Fruit fly (Drosophila melanogaster) whole organism, embryonic: ENCODE results near the gene CG6441.
A peak's percentile ranks its signal among the peaks of the same experiment; 100 is the strongest.

Experiments
- Ada2b ChIP-seq: fragments of 200-800 bp; sonication (Bioruptor generic); IDR thresholded peaks from 2 replicates; pipeline ENCODE4 v1.3.6; 2022; ENCODE audit warnings: missing biosample characterization, missing genetic modification characterization
- Atf6 ChIP-seq: fragments of 200-800 bp; sonication (Bioruptor generic); IDR thresholded peaks from 2 replicates; pipeline ENCODE4 v1.3.6; 2022; ENCODE audit warnings: missing biosample characterization, missing genetic modification characterization
- CG10321 ChIP-seq: fragments of 200-800 bp; sonication (Bioruptor generic); IDR thresholded peaks from 2 replicates; pipeline ENCODE4 v1.3.6; 2022; ENCODE audit warnings: missing biosample characterization, missing genetic modification characterization
- CG10654 ChIP-seq: fragments of 200-800 bp; sonication (Bioruptor generic); optimal IDR thresholded peaks from 2 replicates; lab custom pipeline; 2016; ENCODE audit warnings: missing biosample characterization, missing genetic modification characterization
- CG11247 ChIP-seq: fragments of 200-800 bp; sonication (Bioruptor generic); IDR thresholded peaks from 2 replicates; pipeline ENCODE4 v1.3.6; 2022; ENCODE audit warnings: missing biosample characterization, missing genetic modification characterization
- CG11398 ChIP-seq: fragments of 200-800 bp; sonication (Bioruptor generic); optimal IDR thresholded peaks from 2 replicates; lab custom pipeline; 2016; ENCODE audit warnings: missing biosample characterization, missing genetic modification characterization
- CG12391 ChIP-seq: fragments of 200-800 bp; sonication (Bioruptor generic); optimal IDR thresholded peaks from 3 replicates; lab custom pipeline; 2018; ENCODE audit warnings: missing biosample characterization, mild to moderate bottlenecking, missing genetic modification characterization, moderate library complexity
- CG12744 ChIP-seq: fragments of 200-800 bp; sonication (Bioruptor generic); optimal IDR thresholded peaks from 2 replicates; lab custom pipeline; 2016; ENCODE audit warnings: missing biosample characterization, missing genetic modification characterization
- CG15011 ChIP-seq: fragments of 200-800 bp; sonication (Bioruptor generic); optimal IDR thresholded peaks from 3 replicates; lab custom pipeline; 2018; ENCODE audit warnings: missing biosample characterization, mild to moderate bottlenecking, missing genetic modification characterization
- CG15269 ChIP-seq: fragments of 200-800 bp; sonication (Bioruptor generic); optimal IDR thresholded peaks from 2 replicates; lab custom pipeline; 2018; ENCODE audit warnings: missing biosample characterization, mild to moderate bottlenecking, missing genetic modification characterization, moderate library complexity
- CG3838 ChIP-seq: fragments of 200-800 bp; sonication (Bioruptor generic); optimal IDR thresholded peaks from 3 replicates; lab custom pipeline; 2016; ENCODE audit warnings: missing biosample characterization, missing genetic modification characterization
- CG6791 ChIP-seq: fragments of 200-800 bp; sonication (Bioruptor generic); IDR thresholded peaks from 3 replicates; pipeline ENCODE4 v1.3.6; 2022; ENCODE audit warnings: missing biosample characterization, missing genetic modification characterization; ENCODE audit not compliant: partially characterized antibody
- CG8944 ChIP-seq: fragments of 200-800 bp; sonication (Bioruptor generic); optimal IDR thresholded peaks from 3 replicates; lab custom pipeline; 2016; ENCODE audit warnings: missing biosample characterization, missing genetic modification characterization
- Dfd ChIP-seq, 2 experiments: fragments of >200 bp; optimal IDR thresholded peaks; 2 replicates each; lab custom pipeline; 2017; ENCODE audit warnings: missing biosample characterization in 2 of 2, missing genetic modification characterization in 2 of 2
- Dip3 ChIP-seq: fragments of 200-800 bp; sonication (Bioruptor generic); optimal IDR thresholded peaks from 3 replicates; lab custom pipeline; 2016; ENCODE audit warnings: missing biosample characterization, missing genetic modification characterization
- E2f1 ChIP-seq: fragments of 200-800 bp; sonication (Bioruptor generic); IDR thresholded peaks from 2 replicates; pipeline ENCODE4 v1.3.6; 2022; ENCODE audit warnings: missing biosample characterization, missing genetic modification characterization
- HLH4C ChIP-seq: fragments of 200-800 bp; sonication (Bioruptor generic); IDR thresholded peaks from 3 replicates; pipeline ENCODE4 v1.3.6; 2022; ENCODE audit warnings: missing biosample characterization, missing genetic modification characterization; ENCODE audit not compliant: partially characterized antibody
- Hand ChIP-seq: fragments of 200-800 bp; sonication (Bioruptor generic); optimal IDR thresholded peaks from 2 replicates; lab custom pipeline; 2017; ENCODE audit warnings: mild to moderate bottlenecking, missing biosample characterization, missing genetic modification reagents, missing genetic modification characterization
- Hr51 ChIP-seq, 2 experiments: fragments of 200-800 bp; sonication (Bioruptor generic); optimal IDR thresholded peaks; 2 replicates in 1 of 2; 3 replicates in 1 of 2; lab custom pipeline; 2016 to 2018; ENCODE audit warnings: missing biosample characterization in 2 of 2, missing genetic modification characterization in 2 of 2, mild to moderate bottlenecking in 1 of 2, moderate library complexity in 1 of 2
- Hr78 ChIP-seq, 2 experiments: fragments of 200-800 bp in 1 of 2; fragments of >200 bp in 1 of 2; sonication (Bioruptor generic) in 1 of 2; optimal IDR thresholded peaks; 2 replicates each; lab custom pipeline; 2017 to 2019; ENCODE audit warnings: missing biosample characterization in 2 of 2, missing genetic modification characterization in 2 of 2, mild to moderate bottlenecking in 1 of 2, moderate library complexity in 1 of 2
- Lpt ChIP-seq: fragments of >200 bp; optimal IDR thresholded peaks from 2 replicates; lab custom pipeline; 2018; ENCODE audit warnings: missing biosample characterization, missing genetic modification characterization
- Med ChIP-seq: fragments of 200-800 bp; sonication (Bioruptor generic); peaks from one replicate; lab custom pipeline; 2016; ENCODE audit warnings: missing biosample characterization, missing genetic modification characterization, mild to moderate bottlenecking, inconsistent platforms, moderate library complexity
- Meics ChIP-seq: fragments of 200-800 bp; sonication (Bioruptor generic); optimal IDR thresholded peaks from 2 replicates; lab custom pipeline; 2017; ENCODE audit warnings: missing biosample characterization, mild to moderate bottlenecking, missing genetic modification characterization
- Nf-YC ChIP-seq: fragments of 200-800 bp; optimal IDR thresholded peaks from 3 replicates; lab custom pipeline; 2019; ENCODE audit warnings: missing biosample characterization, mild to moderate bottlenecking, missing genetic modification characterization, moderate library complexity
- Scr ChIP-seq: fragments of 200-800 bp; sonication (Bioruptor generic); IDR thresholded peaks from 2 replicates; pipeline ENCODE4 v1.3.6; 2022; ENCODE audit warnings: missing biosample characterization, missing genetic modification characterization; ENCODE audit not compliant: partially characterized antibody
- abd-A ChIP-seq: fragments of 200-800 bp; sonication (Bioruptor generic); optimal IDR thresholded peaks from 3 replicates; lab custom pipeline; 2019; ENCODE audit warnings: missing biosample characterization, mild to moderate bottlenecking, missing genetic modification characterization, moderate library complexity
- ap ChIP-seq: fragments of 200-800 bp; sonication (Bioruptor generic); IDR thresholded peaks from 2 replicates; pipeline ENCODE4 v1.3.6; 2022; ENCODE audit warnings: missing biosample characterization, missing genetic modification characterization
- bigmax ChIP-seq: fragments of 200-800 bp; sonication (Bioruptor generic); optimal IDR thresholded peaks from 2 replicates; lab custom pipeline; 2018; ENCODE audit warnings: missing biosample characterization, mild to moderate bottlenecking, missing genetic modification characterization
- ci ChIP-seq: fragments of 200-800 bp; sonication (Bioruptor generic); IDR thresholded peaks from 3 replicates; pipeline ENCODE4 v1.3.6; 2022; ENCODE audit warnings: missing biosample characterization, missing genetic modification characterization
- danr ChIP-seq: fragments of 200-800 bp; sonication (Bioruptor generic); IDR thresholded peaks from 2 replicates; pipeline ENCODE4 v1.3.6; 2022; ENCODE audit warnings: missing biosample characterization, missing genetic modification characterization
- fd102C ChIP-seq: fragments of 200-800 bp; sonication (Bioruptor generic); optimal IDR thresholded peaks from 2 replicates; lab custom pipeline; 2018; ENCODE audit warnings: missing biosample characterization, mild to moderate bottlenecking, missing genetic modification characterization, moderate library complexity
- fu2 ChIP-seq: fragments of 200-800 bp; sonication (Bioruptor generic); optimal IDR thresholded peaks from 2 replicates; lab custom pipeline; 2016; ENCODE audit warnings: missing biosample characterization, missing genetic modification characterization
- gce ChIP-seq: fragments of 200-800 bp; sonication (Bioruptor generic); IDR thresholded peaks from 3 replicates; pipeline ENCODE4 v1.3.6; 2022; ENCODE audit warnings: missing biosample characterization, missing genetic modification characterization
- insv ChIP-seq, 2 experiments: fragments of 200-800 bp; sonication (Bioruptor generic); optimal IDR thresholded peaks; 3 replicates each; lab custom pipeline; 2016 to 2018; ENCODE audit warnings: missing biosample characterization in 2 of 2, missing genetic modification characterization in 2 of 2
- kah ChIP-seq: fragments of 200-800 bp; sonication (Bioruptor generic); optimal IDR thresholded peaks from 2 replicates; lab custom pipeline; 2018; ENCODE audit warnings: missing biosample characterization, mild to moderate bottlenecking, missing genetic modification characterization
- ken ChIP-seq: fragments of 200-800 bp; sonication (Bioruptor generic); IDR thresholded peaks from 3 replicates; pipeline ENCODE4 v1.3.6; 2022; ENCODE audit warnings: missing biosample characterization, missing genetic modification characterization
- klu ChIP-seq: fragments of 200-800 bp; sonication (Bioruptor generic); IDR thresholded peaks from 2 replicates; pipeline ENCODE4 v1.3.6; 2022; ENCODE audit warnings: missing biosample characterization, missing genetic modification characterization
- pfk ChIP-seq: fragments of 200-800 bp; sonication (Bioruptor generic); optimal IDR thresholded peaks from 2 replicates; lab custom pipeline; 2018; ENCODE audit warnings: missing biosample characterization, mild to moderate bottlenecking, missing genetic modification characterization, moderate library complexity
- ro ChIP-seq: fragments of 200-800 bp; sonication (Bioruptor generic); IDR thresholded peaks from 2 replicates; pipeline ENCODE4 v1.3.6; 2022; ENCODE audit warnings: missing biosample characterization, missing genetic modification characterization
- row ChIP-seq: fragments of 200-800 bp; sonication (Bioruptor generic); IDR thresholded peaks from 3 replicates; pipeline ENCODE4 v1.3.6; 2022; ENCODE audit warnings: missing biosample characterization, missing genetic modification characterization
- salm ChIP-seq: fragments of 200-800 bp; sonication (Bioruptor generic); optimal IDR thresholded peaks from 2 replicates; lab custom pipeline; 2018; ENCODE audit warnings: missing biosample characterization, mild to moderate bottlenecking, missing genetic modification characterization
- slp2 ChIP-seq: fragments of 200-800 bp; sonication (Bioruptor generic); optimal IDR thresholded peaks from 2 replicates; lab custom pipeline; 2016; ENCODE audit warnings: missing biosample characterization, missing genetic modification characterization
- so ChIP-seq: fragments of 200-800 bp; sonication (Bioruptor generic); IDR thresholded peaks from 3 replicates; pipeline ENCODE4 v1.3.6; 2022; ENCODE audit warnings: missing biosample characterization, missing genetic modification characterization
- sob ChIP-seq: fragments of 200-800 bp; sonication (Bioruptor generic); IDR thresholded peaks from 2 replicates; pipeline ENCODE4 v1.3.6; 2022; ENCODE audit warnings: missing biosample characterization, missing genetic modification characterization
- sug ChIP-seq: fragments of 200-800 bp; optimal IDR thresholded peaks from 2 replicates; lab custom pipeline; 2019; ENCODE audit warnings: missing biosample characterization, mild to moderate bottlenecking, missing genetic modification characterization, moderate library complexity
- tll ChIP-seq, 2 experiments: fragments of 200-800 bp in 1 of 2; fragments of >200 bp in 1 of 2; sonication (Bioruptor generic) in 1 of 2; optimal IDR thresholded peaks; 2 replicates each; lab custom pipeline; 2017 to 2019; ENCODE audit warnings: missing biosample characterization in 2 of 2, missing genetic modification characterization in 2 of 2, mild to moderate bottlenecking in 1 of 2, moderate library complexity in 1 of 2
- tna ChIP-seq: fragments of 200-800 bp; sonication (Bioruptor generic); IDR thresholded peaks from 2 replicates; pipeline ENCODE4 v1.3.6; 2022; ENCODE audit warnings: missing biosample characterization, missing genetic modification characterization; ENCODE audit not compliant: partially characterized antibody
- wdn ChIP-seq: fragments of 200-800 bp; sonication (Bioruptor generic); IDR thresholded peaks from 2 replicates; pipeline ENCODE4 v1.3.6; 2022; ENCODE audit warnings: missing biosample characterization, missing genetic modification characterization
- zen2 ChIP-seq: fragments of 200-800 bp; sonication (Bioruptor generic); IDR thresholded peaks from 3 replicates; pipeline ENCODE4 v1.3.6; 2022; ENCODE audit warnings: missing biosample characterization, missing genetic modification characterization; ENCODE audit not compliant: partially characterized antibody
- zf30C ChIP-seq: fragments of 200-800 bp; sonication (Bioruptor generic); optimal IDR thresholded peaks from 3 replicates; lab custom pipeline; 2018; ENCODE audit warnings: missing biosample characterization, mild to moderate bottlenecking, missing genetic modification characterization

Gene CG6441

DNA sequence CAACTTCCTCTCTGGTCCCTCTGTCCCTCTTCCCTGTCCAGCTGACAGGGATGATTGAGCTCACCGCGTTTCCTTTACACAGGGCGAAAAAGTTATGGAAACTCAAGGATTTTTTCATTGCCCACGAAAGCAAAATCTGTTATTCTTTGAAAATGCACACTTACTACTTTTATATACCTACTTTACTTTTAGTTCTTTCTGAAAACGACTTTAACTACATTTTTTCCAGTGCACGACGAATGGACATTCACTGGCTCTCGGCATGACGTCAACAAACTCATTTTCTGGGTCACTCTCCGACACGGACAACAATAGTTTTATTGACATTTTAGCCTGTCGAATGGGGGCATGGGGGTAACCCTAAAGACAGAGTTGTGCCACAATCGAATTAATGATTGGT, 38.4 kb downstream of the CG6441 start (continued):
- 0 out of 3 replicates have a peak, but pooled peaks have one; percentile 16 for TF ChIP-seq gce (GFP tag; lab: Robert Waterston, UW)
- no peak for TF ChIP-seq CG6791 (GFP tag; lab: Robert Waterston, UW)
- TF ChIP-seq pfk (GFP tag; lab: Kevin White, UChicago) = no peak
- TF ChIP-seq row (GFP tag; lab: Robert Waterston, UW) = peak; percentile 87
- peak; percentile 28 for TF ChIP-seq sug (tag; lab: Kevin White, UChicago)
- TF ChIP-seq slp2 (GFP tag; lab: Kevin White, UChicago) = peak; percentile 67
- peak; percentile 74 for TF ChIP-seq CG15269
- peak; percentile 77 for TF ChIP-seq Meics (GFP tag; lab: Kevin White, UChicago)
- TF ChIP-seq abd-A = peak; percentile 52
- TF ChIP-seq Dip3 (GFP tag; lab: Kevin White, UChicago) = peak; percentile 56
- peak; percentile 32 for TF ChIP-seq Nf-YC (tag; lab: Kevin White, UChicago)
- peak; percentile 62 for TF ChIP-seq fu2 (GFP tag; lab: Kevin White, UChicago)
- TF ChIP-seq ci (GFP tag; lab: Robert Waterston, UW) = peak; percentile 83
- TF ChIP-seq CG11398 (GFP tag; lab: Kevin White, UChicago) = peak; percentile 31
- peak; percentile 78 for TF ChIP-seq CG12391 (tag; lab: Kevin White, UChicago)
- TF ChIP-seq zen2 = no peak
- TF ChIP-seq wdn = no peak
- peak; percentile 69 for TF ChIP-seq Atf6
- peak; percentile 49; the same call in 1 of the 2 replicates for TF ChIP-seq CG11247
- TF ChIP-seq tna (GFP tag; lab: Robert Waterston, UW) = no peak
- TF ChIP-seq Ada2b (GFP tag; lab: Robert Waterston, UW) = peak; percentile 72
- TF ChIP-seq salm (tag; lab: Kevin White, UChicago) = no peak
- no peak for TF ChIP-seq Hr78 (GFP tag; optimal IDR thresholded peaks at IDR 0.05; lab: Kevin White, UChicago)
- TF ChIP-seq zf30C (GFP tag; lab: Kevin White, UChicago) = peak; percentile 90
- no peak for TF ChIP-seq CG10321 (GFP tag; lab: Robert Waterston, UW)
- peak; percentile 49; the same call in 1 of the 2 replicates for TF ChIP-seq klu (GFP tag; lab: Robert Waterston, UW)
- peak; percentile 59 for TF ChIP-seq CG12744 (GFP tag; lab: Kevin White, UChicago)
- TF ChIP-seq CG3838 = peak; percentile 40
- peak; percentile 50; the same call in 1 of the 2 replicates for TF ChIP-seq ap (GFP tag; lab: Robert Waterston, UW)
- peak; percentile 59 for TF ChIP-seq CG8944 (GFP tag; lab: Kevin White, UChicago)
- TF ChIP-seq Med (GFP tag; lab: Kevin White, UChicago) = peak; percentile 93
- TF ChIP-seq sob (GFP tag; lab: Robert Waterston, UW) = peak; percentile 63; the same call in 1 of the 2 replicates
- TF ChIP-seq CG15011 (GFP tag; lab: Kevin White, UChicago) = peak; percentile 56
- TF ChIP-seq E2f1 (GFP tag; lab: Robert Waterston, UW) = peak; percentile 75
- TF ChIP-seq Scr = no peak
- no peak for TF ChIP-seq bigmax (GFP tag; lab: Kevin White, UChicago)
- TF ChIP-seq tll (GFP tag; optimal IDR thresholded peaks at IDR 0.05; lab: Kevin White, UChicago) = no peak
- TF ChIP-seq Dfd (GFP tag; optimal IDR thresholded peaks at IDR 0.05; lab: Kevin White, UChicago) = no peak
- TF ChIP-seq insv (GFP tag; optimal IDR thresholded peaks at IDR 0.05; lab: Kevin White, UChicago) = no peak
- TF ChIP-seq HLH4C (GFP tag; lab: Robert Waterston, UW) = no peak
- TF ChIP-seq fd102C (GFP tag; lab: Kevin White, UChicago) = peak; percentile 72
- TF ChIP-seq so (GFP tag; lab: Robert Waterston, UW) = no peak
- peak; percentile 30 to 64 for TF ChIP-seq Hr51 (GFP tag; optimal IDR thresholded peaks at IDR 0.05; lab: Kevin White, UChicago)
- no peak for TF ChIP-seq Lpt (GFP tag; lab: Kevin White, UChicago)
- peak; percentile 14 for TF ChIP-seq kah
- peak; percentile 66 for TF ChIP-seq ro (GFP tag; lab: Robert Waterston, UW)
- peak; percentile 76 for TF ChIP-seq Hand
- peak; percentile 51; the same call in 1 of the 3 replicates for TF ChIP-seq ken (GFP tag; lab: Robert Waterston, UW)
- TF ChIP-seq CG10654 (GFP tag; lab: Kevin White, UChicago) = peak; percentile 67
- TF ChIP-seq danr (GFP tag; lab: Robert Waterston, UW) = peak; percentile 33; the same call in 1 of the 2 replicates
